Fruit fly (Drosophila melanogaster): Measurements from ENCODE around the gene Mtp.

- TF ChIP-seq Sin3A (optimal IDR thresholded peaks at IDR 0.05) (no peak), h (optimal IDR thresholded peaks at IDR 0.05) (no peak), psq (optimal IDR thresholded peaks at IDR 0.05) (no peak), Myc (optimal IDR thresholded peaks at IDR 0.05) (no peak), insv (optimal IDR thresholded peaks at IDR 0.05) (no peak), ttk (optimal IDR thresholded peaks at IDR 0.05) (no peak)
These were observed 42.2 kb downstream of the Mtp start for dm6 chr2L:20880476-20880875.
